Fruit fly (Drosophila melanogaster): Measurements from ENCODE around the gene att-ORFB.

DNA sequence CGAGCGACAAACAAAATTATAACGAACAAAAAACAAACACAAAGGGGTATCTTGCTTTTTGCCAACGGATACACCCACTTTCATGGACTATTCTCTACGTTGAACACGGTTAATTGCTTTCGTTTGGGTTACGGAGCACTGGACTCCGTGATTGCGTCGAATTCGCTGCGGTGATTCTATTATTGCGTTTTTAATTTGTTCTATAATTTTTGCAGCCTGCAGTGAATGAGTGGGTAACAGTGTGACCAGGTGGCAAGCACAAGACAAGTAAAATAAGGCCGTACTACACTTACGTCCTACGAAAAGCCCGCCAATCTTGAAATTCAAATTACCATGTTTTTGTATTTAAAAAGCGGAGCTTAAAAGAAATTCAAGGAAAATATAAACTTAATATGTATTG lies 31.4 kb upstream of the att-ORFB start, which contains the start of gene CG16953:
- no peak for TF ChIP-seq tj (GFP tag; optimal IDR thresholded peaks at IDR 0.05)
- peak; percentile 67 for TF ChIP-seq bab1 (GFP tag; optimal IDR thresholded peaks at IDR 0.05)
- TF ChIP-seq CG1620 (GFP tag; optimal IDR thresholded peaks at IDR 0.05) = no peak
- TF ChIP-seq CG7101 (tag; optimal IDR thresholded peaks at IDR 0.05) = no peak
- peak; percentile 15 for TF ChIP-seq CG14711 (tag; optimal IDR thresholded peaks at IDR 0.05)
- TF ChIP-seq toe (GFP tag; optimal IDR thresholded peaks at IDR 0.05) = no peak

Measured in whole organism, adult.